Worm (Caenorhabditis elegans): ENCODE data around the gene try-10.

DNA sequence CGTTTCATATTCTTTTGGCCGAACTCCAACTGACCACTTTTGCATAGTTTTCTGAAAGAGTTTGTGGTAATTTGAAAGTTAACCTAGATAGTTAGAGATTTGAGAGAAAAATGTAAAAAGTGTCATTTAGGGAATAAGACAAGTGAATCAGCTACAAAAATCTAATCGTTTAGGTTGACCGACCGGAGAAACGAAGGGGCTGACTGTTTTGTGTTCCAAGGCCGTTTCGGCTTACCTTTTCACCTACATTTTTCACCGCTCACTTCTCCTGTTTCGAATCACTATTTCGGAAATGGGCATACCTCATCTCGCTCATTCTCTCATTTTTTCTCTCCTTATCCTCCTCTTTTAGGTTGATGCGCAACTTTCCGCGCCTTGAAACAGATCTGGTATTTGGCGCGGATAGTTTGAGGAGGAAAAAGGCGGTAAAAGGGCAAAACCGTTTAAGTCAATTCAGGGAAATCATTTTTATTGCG is 51.9 kb downstream of the try-10 start, which contains the start of gene mpst-7:
- TF ChIP-seq fos-1 (tag; optimal IDR thresholded peaks at IDR 0.05) (no peak), mdl-1 (tag; optimal IDR thresholded peaks at IDR 0.05) (no peak), egl-27 (tag; optimal IDR thresholded peaks at IDR 0.05) (no peak), nhr-76 (tag; optimal IDR thresholded peaks at IDR 0.05) (no peak), ZK546.5 (tag; optimal IDR thresholded peaks at IDR 0.05) (no peak), nhr-28 (tag; optimal IDR thresholded peaks at IDR 0.05) (no peak), nhr-11 (tag; optimal IDR thresholded peaks at IDR 0.05) (no peak), unc-62 (GFP tag; optimal IDR thresholded peaks at IDR 0.05) (no peak), lin-39 (tag; optimal IDR thresholded peaks at IDR 0.05) (no peak), elt-3 (tag; optimal IDR thresholded peaks at IDR 0.05) (no peak), fkh-10 (GFP tag; optimal IDR thresholded peaks at IDR 0.05) (no peak), R02D3.7 (tag; optimal IDR thresholded peaks at IDR 0.05) (no peak), ama-1 (optimal IDR thresholded peaks at IDR 0.05) (no peak), lsy-12 (tag; optimal IDR thresholded peaks at IDR 0.05) (no peak)
